Worm (Caenorhabditis elegans): Measurements from ENCODE around the gene arrd-7.

DNA sequence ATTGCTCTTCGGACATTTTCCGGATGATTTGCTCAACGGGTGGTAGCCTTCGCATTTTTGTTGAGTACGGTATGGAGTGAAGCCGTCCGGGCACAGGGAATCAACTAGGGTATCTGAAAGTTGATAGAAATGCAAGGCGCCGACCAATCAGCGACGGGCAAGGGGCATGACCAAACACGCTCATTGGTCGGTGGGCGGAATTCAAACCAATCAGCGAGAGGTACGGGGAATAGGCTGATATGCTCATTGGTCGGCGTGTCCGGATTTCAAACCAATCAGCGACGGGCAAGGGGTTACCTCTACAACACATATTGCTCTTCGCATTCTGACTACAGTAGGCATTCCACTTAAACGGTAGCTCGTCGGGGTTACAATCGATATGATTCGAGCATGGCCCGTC, 46.4 kb upstream of the arrd-7 start:
- no peak for TF ChIP-seq ztf-4 (tag; optimal IDR thresholded peaks at IDR 0.05)
- TF ChIP-seq dmd-4 (tag; optimal IDR thresholded peaks at IDR 0.05) = no peak
- TF ChIP-seq nhr-11 (tag; optimal IDR thresholded peaks at IDR 0.05) = no peak

All from whole organism, L2 larva.